Fruit fly (Drosophila melanogaster) whole organism, prepupa: ENCODE data around the gene Iris.

Source experiments
- CG10669 ChIP-seq: fragments of 200-800 bp; sonication (Bioruptor generic); optimal IDR thresholded peaks from 3 replicates; lab custom pipeline; 2018; ENCODE audit warnings: missing biosample characterization, mild to moderate bottlenecking, missing genetic modification characterization, moderate library complexity
- CG11294 ChIP-seq: fragments of 200-800 bp; sonication (Bioruptor generic); IDR thresholded peaks from 2 replicates; pipeline ENCODE4 v1.3.6; 2022; ENCODE audit warnings: missing biosample characterization, missing genetic modification characterization
- CG11762 ChIP-seq: fragments of 200-800 bp; sonication (Bioruptor generic); optimal IDR thresholded peaks from 3 replicates; lab custom pipeline; 2016; ENCODE audit warnings: missing biosample characterization, missing genetic modification characterization; ENCODE audit not compliant: insufficient read depth
- CG11902 ChIP-seq: fragments of 200-800 bp; sonication (Bioruptor generic); optimal IDR thresholded peaks from 3 replicates; lab custom pipeline; 2016; ENCODE audit warnings: missing biosample characterization, missing genetic modification characterization
- CG15336 ChIP-seq: fragments of 200-800 bp; sonication (Bioruptor generic); IDR thresholded peaks from 2 replicates; pipeline ENCODE4 v1.3.6; 2022; ENCODE audit warnings: missing biosample characterization, missing genetic modification characterization
- CG1621 ChIP-seq: fragments of 200-800 bp; sonication (Bioruptor generic); optimal IDR thresholded peaks from 3 replicates; lab custom pipeline; 2018; ENCODE audit warnings: missing biosample characterization, mild to moderate bottlenecking, missing genetic modification characterization
- CG3032 ChIP-seq: fragments of 200-800 bp; optimal IDR thresholded peaks from 2 replicates; lab custom pipeline; 2019; ENCODE audit warnings: missing biosample characterization, mild to moderate bottlenecking, missing genetic modification characterization, moderate library complexity
- CG34406 ChIP-seq: fragments of 200-800 bp; sonication (Bioruptor generic); optimal IDR thresholded peaks from 3 replicates; lab custom pipeline; 2016; ENCODE audit warnings: missing biosample characterization, missing genetic modification characterization
- CG4318 ChIP-seq: fragments of 200-800 bp; sonication (Bioruptor generic); optimal IDR thresholded peaks from 3 replicates; lab custom pipeline; 2017; ENCODE audit warnings: missing biosample characterization, mild to moderate bottlenecking, missing genetic modification characterization
- CG6163 ChIP-seq: fragments of 200-800 bp; sonication (Bioruptor generic); IDR thresholded peaks from 3 replicates; pipeline ENCODE4 v1.3.6; 2022; ENCODE audit warnings: missing biosample characterization, missing genetic modification characterization
- CG6276 ChIP-seq: fragments of 200-800 bp; sonication (Bioruptor generic); optimal IDR thresholded peaks from 2 replicates; lab custom pipeline; 2017; ENCODE audit warnings: missing biosample characterization, mild to moderate bottlenecking, missing genetic modification characterization
- CG6792 ChIP-seq: fragments of 200-800 bp; sonication (Bioruptor generic); optimal IDR thresholded peaks from 3 replicates; lab custom pipeline; 2016; ENCODE audit warnings: missing biosample characterization, missing genetic modification characterization
- CG6808 ChIP-seq: fragments of 200-800 bp; sonication (Bioruptor generic); optimal IDR thresholded peaks from 3 replicates; lab custom pipeline; 2017; ENCODE audit warnings: missing biosample characterization, missing genetic modification characterization, mild to moderate bottlenecking, moderate library complexity, missing genetic modification reagents
- CG8632 ChIP-seq: fragments of 200-800 bp; sonication (Bioruptor generic); optimal IDR thresholded peaks from 3 replicates; lab custom pipeline; 2016; ENCODE audit warnings: missing biosample characterization, missing genetic modification characterization
- CG9139 ChIP-seq: fragments of 200-800 bp; sonication (Bioruptor generic); optimal IDR thresholded peaks from 3 replicates; lab custom pipeline; 2017; ENCODE audit warnings: missing biosample characterization, mild to moderate bottlenecking, missing genetic modification characterization
- Eip75B ChIP-seq: fragments of 200-800 bp; sonication (Bioruptor generic); optimal IDR thresholded peaks from 3 replicates; lab custom pipeline; 2016; ENCODE audit warnings: missing biosample characterization, missing genetic modification characterization
- Eip78C ChIP-seq: fragments of 200-800 bp; sonication (Bioruptor generic); peaks from one replicate; lab custom pipeline; 2016; ENCODE audit warnings: missing biosample characterization, missing genetic modification characterization
- Gug ChIP-seq: fragments of 200-800 bp; sonication (Bioruptor generic); IDR thresholded peaks from 2 replicates; pipeline ENCODE4 v1.3.6; 2022; ENCODE audit warnings: missing biosample characterization, missing genetic modification characterization
- Hr38 ChIP-seq: sonication (Bioruptor generic); optimal IDR thresholded peaks from 2 replicates; lab custom pipeline; 2016; ENCODE audit warnings: missing biosample characterization, missing genetic modification characterization
- Hr39 ChIP-seq: fragments of 200-800 bp; sonication (Bioruptor generic); optimal IDR thresholded peaks from 2 replicates; lab custom pipeline; 2016; ENCODE audit warnings: missing biosample characterization, missing genetic modification characterization
- Hr4 ChIP-seq: fragments of 200-800 bp; sonication (Bioruptor generic); optimal IDR thresholded peaks from 3 replicates; lab custom pipeline; 2016; ENCODE audit warnings: missing biosample characterization, missing genetic modification characterization
- Lpt ChIP-seq: fragments of 200-800 bp; sonication (Bioruptor generic); optimal IDR thresholded peaks from 3 replicates; lab custom pipeline; 2016; ENCODE audit warnings: missing biosample characterization, missing genetic modification characterization
- Met ChIP-seq: fragments of 200-800 bp; sonication (Bioruptor generic); optimal IDR thresholded peaks from 3 replicates; lab custom pipeline; 2016; ENCODE audit warnings: missing biosample characterization, missing genetic modification characterization
- Smox ChIP-seq: fragments of 200-800 bp; sonication (Bioruptor generic); optimal IDR thresholded peaks from 3 replicates; lab custom pipeline; 2016; ENCODE audit warnings: missing biosample characterization, missing genetic modification characterization
- Sox102F ChIP-seq: fragments of 200-800 bp; sonication (Bioruptor generic); optimal IDR thresholded peaks from 2 replicates; lab custom pipeline; 2016; ENCODE audit warnings: missing biosample characterization, mild to moderate bottlenecking, missing genetic modification characterization
- Sox14 ChIP-seq: fragments of 200-800 bp; sonication (Bioruptor generic); optimal IDR thresholded peaks from 3 replicates; lab custom pipeline; 2016; ENCODE audit warnings: missing biosample characterization, missing genetic modification characterization
- achi ChIP-seq: fragments of 200-800 bp; sonication (Bioruptor generic); optimal IDR thresholded peaks from 3 replicates; lab custom pipeline; 2016; ENCODE audit warnings: missing biosample characterization, missing genetic modification characterization
- acj6 ChIP-seq: fragments of 200-800 bp; sonication (Bioruptor generic); optimal IDR thresholded peaks from 3 replicates; lab custom pipeline; 2016; ENCODE audit warnings: missing biosample characterization, missing genetic modification characterization
- cyc ChIP-seq: fragments of 200-800 bp; sonication (Bioruptor generic); optimal IDR thresholded peaks from 3 replicates; lab custom pipeline; 2016; ENCODE audit warnings: missing biosample characterization, missing genetic modification characterization
- dac ChIP-seq: fragments of 200-800 bp; sonication (Bioruptor generic); optimal IDR thresholded peaks from 2 replicates; lab custom pipeline; 2017; ENCODE audit warnings: missing biosample characterization, mild to moderate bottlenecking, missing genetic modification characterization
- dsx ChIP-seq: fragments of 200-800 bp; optimal IDR thresholded peaks from 3 replicates; lab custom pipeline; 2019; ENCODE audit warnings: missing biosample characterization, mild to moderate bottlenecking, missing genetic modification characterization, moderate library complexity; ENCODE audit not compliant: poor library complexity, severe bottlenecking
- eg ChIP-seq: fragments of 200-800 bp; sonication (Bioruptor generic); IDR thresholded peaks from 3 replicates; pipeline ENCODE4 v1.3.6; 2022; ENCODE audit warnings: missing biosample characterization, missing genetic modification characterization
- esn ChIP-seq: fragments of 200-800 bp; sonication (Bioruptor generic); optimal IDR thresholded peaks from 2 replicates; lab custom pipeline; 2016; ENCODE audit warnings: missing biosample characterization, mild to moderate bottlenecking, missing genetic modification characterization, moderate library complexity
- fd85E ChIP-seq: fragments of 200-800 bp; sonication (Bioruptor generic); optimal IDR thresholded peaks from 3 replicates; lab custom pipeline; 2016; ENCODE audit warnings: missing biosample characterization, missing genetic modification characterization
- fkh ChIP-seq: fragments of 200-800 bp; sonication (Bioruptor generic); optimal IDR thresholded peaks from 3 replicates; lab custom pipeline; 2017; ENCODE audit warnings: missing biosample characterization, mild to moderate bottlenecking, missing genetic modification characterization, moderate library complexity
- lz ChIP-seq: fragments of 200-800 bp; sonication (Bioruptor generic); optimal IDR thresholded peaks from 3 replicates; lab custom pipeline; 2016; ENCODE audit warnings: missing biosample characterization, missing genetic modification characterization
- pdm3 ChIP-seq: fragments of 200-800 bp; sonication (Bioruptor generic); optimal IDR thresholded peaks from 3 replicates; lab custom pipeline; 2016; ENCODE audit warnings: missing biosample characterization, missing genetic modification characterization
- salr ChIP-seq, 2 experiments: fragments of 200-800 bp; sonication (Bioruptor generic); optimal IDR thresholded peaks; 3 replicates each; lab custom pipeline; 2016 to 2018; ENCODE audit warnings: missing biosample characterization in 2 of 2, missing genetic modification characterization in 2 of 2, mild to moderate bottlenecking in 1 of 2
- ss ChIP-seq, 2 experiments: fragments of 200-800 bp; sonication (Bioruptor generic); optimal IDR thresholded peaks; 2 replicates in 1 of 2; 3 replicates in 1 of 2; lab custom pipeline; 2017 to 2018; ENCODE audit warnings: mild to moderate bottlenecking in 2 of 2, missing biosample characterization in 2 of 2, missing genetic modification characterization in 2 of 2, moderate library complexity in 1 of 2
- svp ChIP-seq: fragments of 200-800 bp; sonication (Bioruptor generic); peaks from one replicate; lab custom pipeline; 2016; ENCODE audit warnings: missing biosample characterization, missing genetic modification characterization
- topi ChIP-seq: fragments of 200-800 bp; sonication (Bioruptor generic); optimal IDR thresholded peaks from 3 replicates; lab custom pipeline; 2016; ENCODE audit warnings: missing biosample characterization, missing genetic modification characterization
- vri ChIP-seq: fragments of 200-800 bp; sonication (Bioruptor generic); optimal IDR thresholded peaks from 3 replicates; lab custom pipeline; 2016; ENCODE audit warnings: missing biosample characterization, mild to moderate bottlenecking, missing genetic modification characterization

The Iris gene

dm6 chr2L:1164294-1164693 lies 30.4 kb upstream of the Iris start, which contains the start of gene IntS14:
IntS14 (plus strand) TSS chr2L:1164443.
- TF ChIP-seq Hr38 (GFP tag; lab: Kevin White, UChicago) (no peak), CG6163 (no peak), vri (GFP tag; lab: Kevin White, UChicago) (no peak), Smox (GFP tag; lab: Kevin White, UChicago) (no peak), CG15336 (GFP tag; lab: Robert Waterston, UW) (no peak), CG11762 (GFP tag; lab: Kevin White, UChicago) (no peak), pdm3 (GFP tag; lab: Kevin White, UChicago) (no peak), CG8632 (no peak), fkh (GFP tag; lab: Kevin White, UChicago) (no peak), ss (GFP tag; optimal IDR thresholded peaks at IDR 0.05; lab: Kevin White, UChicago) (no peak), Hr4 (GFP tag; lab: Kevin White, UChicago) (no peak), Hr39 (GFP tag; lab: Kevin White, UChicago) (no peak), Sox14 (GFP tag; lab: Kevin White, UChicago) (no peak), Sox102F (no peak), dac (no peak), topi (no peak), CG10669 (GFP tag; lab: Kevin White, UChicago) (no peak)

dm6 chr2L:1163538-1164143 lies 29.7 kb upstream of the Iris start, which contains the start of gene CG5080:
CG5080 (minus strand) TSS chr2L:1163886.
- TF ChIP-seq cyc (GFP tag; lab: Kevin White, UChicago) (no peak), salr (GFP tag; optimal IDR thresholded peaks at IDR 0.05; lab: Kevin White, UChicago) (no peak), achi (GFP tag; lab: Kevin White, UChicago) (no peak), CG1621 (tag; lab: Kevin White, UChicago) (no peak), esn (GFP tag; lab: Kevin White, UChicago) (no peak), Sox14 (GFP tag; lab: Kevin White, UChicago) (no peak), dsx (no peak), topi (no peak), Gug (no peak), Eip75B (peak; percentile 14), Smox (GFP tag; lab: Kevin White, UChicago) (no peak), Eip78C (peak; percentile 60), Sox102F (no peak), CG6792 (GFP tag; lab: Kevin White, UChicago) (no peak), CG11902 (GFP tag; lab: Kevin White, UChicago) (no peak), CG3032 (tag; lab: Kevin White, UChicago) (no peak), CG11294 (GFP tag; lab: Robert Waterston, UW) (no peak), fd85E (no peak), ss (GFP tag; optimal IDR thresholded peaks at IDR 0.05; lab: Kevin White, UChicago) (no peak), pdm3 (GFP tag; lab: Kevin White, UChicago) (no peak), Lpt (no peak), CG9139 (no peak), svp (GFP tag; lab: Kevin White, UChicago) (peak; percentile 100), CG6276 (GFP tag; lab: Kevin White, UChicago) (no peak), CG15336 (GFP tag; lab: Robert Waterston, UW) (no peak)

dm6 chr2L:1158519-1159319 lies 24.8 kb upstream of the Iris start, which contains the start of gene Tango14:
Tango14 (plus strand) TSS chr2L:1158661.
- TF ChIP-seq Lpt (no peak), acj6 (GFP tag; lab: Kevin White, UChicago) (no peak), lz (GFP tag; lab: Kevin White, UChicago) (no peak), CG8632 (no peak), eg (GFP tag; lab: Robert Waterston, UW) (peak; percentile 35; the same call in 1 of the 3 replicates), CG4318 (GFP tag; lab: Kevin White, UChicago) (no peak), Sox102F (no peak), CG6808 (GFP tag; lab: Kevin White, UChicago) (no peak), CG34406 (no peak), Eip75B (no peak), Hr4 (GFP tag; lab: Kevin White, UChicago) (no peak), svp (GFP tag; lab: Kevin White, UChicago) (peak; percentile 35), CG6792 (GFP tag; lab: Kevin White, UChicago) (no peak), Met (GFP tag; lab: Kevin White, UChicago) (no peak), CG6276 (GFP tag; lab: Kevin White, UChicago) (no peak), CG11294 (GFP tag; lab: Robert Waterston, UW) (no peak), Smox (GFP tag; lab: Kevin White, UChicago) (no peak)
